Worm (Caenorhabditis elegans) whole organism, dauer: ENCODE data around the gene F49C5.10.
"Not testable (repeated sequence)": the region's sequence is repeated elsewhere in the genome, so short reads cannot be mapped to it uniquely, and the experiment has no call there.

ENCODE experiments used
- unc-62 ChIP-seq: sonication (generic microtip); optimal IDR thresholded peaks from 2 replicates; lab custom pipeline; 2017; ENCODE audit warnings: missing biosample characterization, missing genetic modification reagents, missing genetic modification characterization

Gene F49C5.10

ce11 chrII:12546413-12546812 lies at the start of gene F49C5.10, which contains the start of gene F49C5.5:
Gene F49C5.10, plus strand, starts transcription at chrII:12546756.
Gene F49C5.5, minus strand, starts transcription at chrII:12546513.
- no peak for TF ChIP-seq unc-62

- TF ChIP-seq unc-62, result no peak
Measured at ce11 chrII:12496981-12497380, 49.6 kb upstream of the F49C5.10 start, which contains the start of gene T21B4.3. Gene T21B4.3, minus strand, starts transcription at chrII:12497081.

ce11 chrII:12499969-12500368 lies 46.6 kb upstream of the F49C5.10 start:
- TF ChIP-seq unc-62, result no peak

ce11 chrII:12502784-12503183 lies 43.8 kb upstream of the F49C5.10 start, which contains the start of gene ador-1:
Gene ador-1, minus strand, starts transcription at chrII:12502884.
- TF ChIP-seq unc-62, result no peak

ce11 chrII:12506511-12506910 lies 40.0 kb upstream of the F49C5.10 start:
- no peak for TF ChIP-seq unc-62

ce11 chrII:12507038-12507437 lies 39.5 kb upstream of the F49C5.10 start, which contains the start of gene srh-68:
Gene srh-68, plus strand, starts transcription at chrII:12507338.
- TF ChIP-seq unc-62, result no peak

- TF ChIP-seq unc-62, result no peak
Measured at ce11 chrII:12508650-12509049, 37.9 kb upstream of the F49C5.10 start, which contains the start of gene srh-67. Gene srh-67, plus strand, starts transcription at chrII:12508950.

ce11 chrII:12511866-12512265 lies 34.7 kb upstream of the F49C5.10 start, which contains the start of gene srh-73:
Gene srh-73, plus strand, starts transcription at chrII:12512166.
- no peak for TF ChIP-seq unc-62

ce11 chrII:12514620-12515019 lies 31.9 kb upstream of the F49C5.10 start, which contains the start of gene srh-69:
Gene srh-69, minus strand, starts transcription at chrII:12514720.
- no peak for TF ChIP-seq unc-62

ce11 chrII:12516313-12516712 lies 30.2 kb upstream of the F49C5.10 start, which contains the start of gene srh-61:
Gene srh-61, minus strand, starts transcription at chrII:12516413.
- TF ChIP-seq unc-62, result no peak

- TF ChIP-seq unc-62, result no peak
Measured at ce11 chrII:12518008-12518407, 28.5 kb upstream of the F49C5.10 start.

ce11 chrII:12518809-12519344 lies 27.7 kb upstream of the F49C5.10 start, which contains the start of gene srh-70:
Gene srh-70, minus strand, starts transcription at chrII:12518859.
- no peak for TF ChIP-seq unc-62

ce11 chrII:12519616-12520015 lies 26.9 kb upstream of the F49C5.10 start, which contains the start of gene ceh-99:
Gene ceh-99, plus strand, starts transcription at chrII:12519981.
- no peak for TF ChIP-seq unc-62

- TF ChIP-seq unc-62, result no peak
Measured at ce11 chrII:12525526-12525925, 21.0 kb upstream of the F49C5.10 start, which contains the start of gene srx-118. Gene srx-118, plus strand, starts transcription at chrII:12525826.

- no peak for TF ChIP-seq unc-62
Measured at ce11 chrII:12527947-12528346, 18.6 kb upstream of the F49C5.10 start, which contains the start of gene srx-119. Gene srx-119, plus strand, starts transcription at chrII:12528247.

- no peak for TF ChIP-seq unc-62
Measured at ce11 chrII:12530958-12531357, 15.6 kb upstream of the F49C5.10 start, which contains the start of gene srx-120. Gene srx-120, plus strand, starts transcription at chrII:12531258.

- TF ChIP-seq unc-62, result no peak
Measured at ce11 chrII:12535297-12535803, 11.2 kb upstream of the F49C5.10 start, which contains the start of gene nimk-1. Gene nimk-1, plus strand, starts transcription at chrII:12535753.

ce11 chrII:12536203-12536602 lies 10.4 kb upstream of the F49C5.10 start, which contains the start of gene F49C5.3:
Gene F49C5.3, plus strand, starts transcription at chrII:12536503.
- TF ChIP-seq unc-62, result not testable (repeated sequence)
